Worm (Caenorhabditis elegans) whole organism, L4 larva: ENCODE measurements around the gene vha-11.

ENCODE experiments used
- F10B5.3 ChIP-seq: sonication (generic microtip); optimal IDR thresholded peaks from 2 replicates; lab custom pipeline; 2016; ENCODE audit warnings: mild to moderate bottlenecking, missing genetic modification characterization, missing compliant biosample characterization
- F26F4.8 ChIP-seq: fragments of 200-800 bp; sonication (Bioruptor generic); conservative IDR thresholded peaks from 2 replicates; pipeline ENCODE4 v1.3.6; 2022; ENCODE audit warnings: missing genetic modification characterization, missing compliant biosample characterization
- F44E2.7 ChIP-seq: fragments of 200-800 bp; sonication (Bioruptor generic); IDR thresholded peaks from 2 replicates; pipeline ENCODE4 v2.1.2; 2022; ENCODE audit warnings: missing genetic modification characterization, missing compliant biosample characterization
- T20F7.1 ChIP-seq: fragments of 200-800 bp; sonication (Bioruptor generic); optimal IDR thresholded peaks from 2 replicates; lab custom pipeline; 2018; ENCODE audit warnings: mild to moderate bottlenecking, missing genetic modification characterization, missing compliant biosample characterization
- T26A8.4 ChIP-seq: fragments of 200-800 bp; sonication (Bioruptor generic); IDR thresholded peaks from 2 replicates; pipeline ENCODE4 v1.3.6; 2022; ENCODE audit warnings: missing genetic modification characterization, missing compliant biosample characterization
- Y105C5A.15 ChIP-seq: fragments of 200-800 bp; sonication (Bioruptor generic); IDR thresholded peaks from 2 replicates; pipeline ENCODE4 v1.3.6; 2022; ENCODE audit warnings: missing genetic modification characterization, missing compliant biosample characterization
- Y5F2A.4 ChIP-seq: fragments of 200-800 bp; sonication (Bioruptor generic); optimal IDR thresholded peaks from 2 replicates; lab custom pipeline; 2018; ENCODE audit warnings: mild to moderate bottlenecking, missing genetic modification characterization, missing compliant biosample characterization
- Y75B8A.6 ChIP-seq: fragments of 200-800 bp; sonication (Bioruptor generic); IDR thresholded peaks from 2 replicates; pipeline ENCODE4 v1.3.6; 2022; ENCODE audit warnings: missing genetic modification reagents, missing genetic modification characterization, missing compliant biosample characterization
- aha-1 ChIP-seq: fragments of 150-350 bp; peaks from one replicate; lab custom pipeline; 2014; ENCODE audit warnings: missing biosample characterization, missing genetic modification characterization
- arid-1 ChIP-seq: fragments of 200-800 bp; sonication (Bioruptor generic); conservative IDR thresholded peaks from 2 replicates; pipeline ENCODE4 v1.3.6; 2022; ENCODE audit warnings: missing genetic modification reagents, missing genetic modification characterization, missing compliant biosample characterization
- attf-4 ChIP-seq: sonication (generic microtip); optimal IDR thresholded peaks from 3 replicates; lab custom pipeline; 2017; ENCODE audit warnings: missing biosample characterization, missing genetic modification characterization
- ceh-28 ChIP-seq: fragments of 150-350 bp; optimal IDR thresholded peaks from 2 replicates; lab custom pipeline; 2014; ENCODE audit warnings: missing biosample characterization, missing genetic modification reagents, missing genetic modification characterization
- ceh-62 ChIP-seq: sonication (generic microtip); optimal IDR thresholded peaks from 2 replicates; lab custom pipeline; 2017; ENCODE audit warnings: missing biosample characterization, missing genetic modification characterization
- ces-1 ChIP-seq: fragments of 150-350 bp; sonication (generic microtip); optimal IDR thresholded peaks from 4 replicates; lab custom pipeline; 2014; ENCODE audit warnings: missing biosample characterization, missing genetic modification reagents, missing genetic modification characterization
- duxl-1 ChIP-seq: sonication (generic microtip); optimal IDR thresholded peaks from 2 replicates; lab custom pipeline; 2016; ENCODE audit warnings: mild to moderate bottlenecking, missing genetic modification characterization, moderate library complexity, missing compliant biosample characterization; ENCODE audit not compliant: poor library complexity
- egl-43 ChIP-seq: fragments of 200-800 bp; sonication (Bioruptor generic); IDR thresholded peaks from 2 replicates; pipeline ENCODE4 v1.3.6; 2022; ENCODE audit warnings: missing genetic modification reagents, missing genetic modification characterization, missing compliant biosample characterization
- fos-1 ChIP-seq: fragments of 150-350 bp; optimal IDR thresholded peaks from 2 replicates; lab custom pipeline; 2014; ENCODE audit warnings: missing biosample characterization, missing genetic modification characterization
- gei-8 ChIP-seq: fragments of 200-800 bp; sonication (Bioruptor generic); optimal IDR thresholded peaks from 2 replicates; lab custom pipeline; 2018; ENCODE audit warnings: mild to moderate bottlenecking, missing genetic modification characterization, missing compliant biosample characterization
- hlh-30 ChIP-seq: sonication (generic microtip); optimal IDR thresholded peaks from 2 replicates; lab custom pipeline; 2017; ENCODE audit warnings: antibody characterized with exemption, mild to moderate bottlenecking, missing genetic modification characterization, missing compliant biosample characterization; ENCODE audit not compliant: insufficient read depth
- hmg-1.1 ChIP-seq: fragments of 200-800 bp; sonication (Bioruptor generic); IDR thresholded peaks from 2 replicates; pipeline ENCODE4 v1.3.6; 2022; ENCODE audit warnings: missing genetic modification reagents, missing genetic modification characterization, missing compliant biosample characterization
- jun-1 ChIP-seq: fragments of 150-350 bp; optimal IDR thresholded peaks from 2 replicates; lab custom pipeline; 2014; ENCODE audit warnings: missing biosample characterization, missing genetic modification reagents, missing genetic modification characterization
- lin-15B ChIP-seq: fragments of 150-350 bp; sonication (generic microtip); optimal IDR thresholded peaks from 3 replicates; lab custom pipeline; 2014; ENCODE audit warnings: missing biosample characterization, missing genetic modification characterization
- lin-29 ChIP-seq: fragments of 200-800 bp; sonication (Bioruptor generic); IDR thresholded peaks from 2 replicates; pipeline ENCODE4 v1.3.6; 2022; ENCODE audit warnings: missing genetic modification reagents, missing genetic modification characterization, missing compliant biosample characterization
- lin-38 ChIP-seq: fragments of 200-800 bp; sonication (Bioruptor generic); IDR thresholded peaks from 2 replicates; pipeline ENCODE4 v1.3.6; 2022; ENCODE audit warnings: missing genetic modification reagents, missing genetic modification characterization, missing compliant biosample characterization
- madf-9 ChIP-seq: fragments of 200-800 bp; sonication (Bioruptor generic); conservative IDR thresholded peaks from 2 replicates; pipeline ENCODE4 v1.3.6; 2022; ENCODE audit warnings: missing genetic modification reagents, missing genetic modification characterization, missing compliant biosample characterization
- mdt-29 ChIP-seq: fragments of 200-800 bp; sonication (Bioruptor generic); IDR thresholded peaks from 2 replicates; pipeline ENCODE4 v1.3.6; 2022; ENCODE audit warnings: missing genetic modification reagents, missing genetic modification characterization, missing compliant biosample characterization
- mep-1 ChIP-seq: fragments of 150-350 bp; sonication (generic microtip); optimal IDR thresholded peaks from 3 replicates; lab custom pipeline; 2014; ENCODE audit warnings: missing biosample characterization, missing genetic modification characterization
- mes-2 ChIP-seq: sonication (generic microtip); optimal IDR thresholded peaks from 2 replicates; lab custom pipeline; 2016; ENCODE audit warnings: missing genotype, mild to moderate bottlenecking, missing genetic modification characterization, missing compliant biosample characterization; ENCODE audit not compliant: poor library complexity, severe bottlenecking
- mxl-2 ChIP-seq: fragments of 200-800 bp; sonication (Bioruptor generic); conservative IDR thresholded peaks from 2 replicates; pipeline ENCODE4 v1.3.6; 2022; ENCODE audit warnings: missing genetic modification reagents, missing genetic modification characterization, missing compliant biosample characterization
- mxl-3 ChIP-seq: fragments of 200-800 bp; sonication (Bioruptor generic); optimal IDR thresholded peaks from 2 replicates; lab custom pipeline; 2018; ENCODE audit warnings: mild to moderate bottlenecking, missing genetic modification characterization, missing compliant biosample characterization
- nhr-10 ChIP-seq: fragments of 150-350 bp; optimal IDR thresholded peaks from 2 replicates; lab custom pipeline; 2014; ENCODE audit warnings: missing biosample characterization, missing genetic modification characterization
- nhr-111 ChIP-seq: fragments of 200-800 bp; sonication (Bioruptor generic); optimal IDR thresholded peaks from 2 replicates; lab custom pipeline; 2018; ENCODE audit warnings: mild to moderate bottlenecking, missing genetic modification characterization, missing compliant biosample characterization
- nhr-25 ChIP-seq: sonication (generic microtip); optimal IDR thresholded peaks from 2 replicates; lab custom pipeline; 2017; ENCODE audit warnings: missing genetic modification characterization, mild to moderate bottlenecking, missing compliant biosample characterization, antibody characterized with exemption, moderate library complexity, borderline replicate concordance; ENCODE audit not compliant: insufficient read depth
- nhr-76 ChIP-seq: fragments of 150-350 bp; optimal IDR thresholded peaks from 2 replicates; lab custom pipeline; 2014; ENCODE audit warnings: missing biosample characterization, missing genetic modification characterization
- pha-4 ChIP-seq, 2 experiments: fragments of 150-350 bp in 1 of 2; fragments of 200-800 bp in 1 of 2; sonication (Bioruptor generic) in 1 of 2; IDR thresholded peaks in 1 of 2; optimal IDR thresholded peaks in 1 of 2; 2 replicates each; pipeline versions ENCODE4 v1.3.6 to Lab custom; 2014 to 2022; ENCODE audit warnings: missing genetic modification characterization in 2 of 2, missing genetic modification reagents in 2 of 2, missing biosample characterization in 1 of 2, missing compliant biosample characterization in 1 of 2
- rbr-2 ChIP-seq: sonication (generic microtip); optimal IDR thresholded peaks from 2 replicates; lab custom pipeline; 2016; ENCODE audit warnings: missing genotype, missing genetic modification characterization, missing compliant biosample characterization
- sdz-12 ChIP-seq: fragments of 200-800 bp; sonication (Bioruptor generic); optimal IDR thresholded peaks from 2 replicates; lab custom pipeline; 2018; ENCODE audit warnings: mild to moderate bottlenecking, missing genetic modification characterization, missing compliant biosample characterization
- skn-1 ChIP-seq: fragments of 150-350 bp; optimal IDR thresholded peaks from 2 replicates; lab custom pipeline; 2014; ENCODE audit warnings: missing biosample characterization, missing genetic modification characterization
- snpc-1.2 ChIP-seq: fragments of 200-800 bp; sonication (Bioruptor generic); IDR thresholded peaks from 2 replicates; pipeline ENCODE4 v1.3.6; 2022; ENCODE audit warnings: missing genetic modification reagents, missing genetic modification characterization, missing compliant biosample characterization
- spr-1 ChIP-seq: sonication (generic microtip); optimal IDR thresholded peaks from 2 replicates; lab custom pipeline; 2016; ENCODE audit warnings: mild to moderate bottlenecking, missing genetic modification characterization, missing compliant biosample characterization
- tag-97 ChIP-seq: fragments of 200-800 bp; sonication (Bioruptor generic); IDR thresholded peaks from 2 replicates; pipeline ENCODE4 v1.3.6; 2022; ENCODE audit warnings: missing genetic modification characterization, missing compliant biosample characterization
- tra-1 ChIP-seq: fragments of 200-800 bp; sonication (Bioruptor generic); IDR thresholded peaks from 2 replicates; pipeline ENCODE4 v1.3.6; 2022; ENCODE audit warnings: missing genetic modification reagents, missing genetic modification characterization, missing compliant biosample characterization
- unc-62 ChIP-seq, 3 experiments: fragments of 150-350 bp in 1 of 3; sonication (generic microtip); optimal IDR thresholded peaks in 2 of 3; peaks in 1 of 3; 1 replicate in 1 of 3; 2 replicates in 2 of 3; lab custom pipeline; 2014 to 2017; ENCODE audit warnings: missing biosample characterization in 3 of 3, missing genetic modification characterization in 3 of 3, missing genetic modification reagents in 3 of 3, missing genotype in 1 of 3
- zfp-2 ChIP-seq: sonication (generic microtip); optimal IDR thresholded peaks from 2 replicates; lab custom pipeline; 2016; ENCODE audit warnings: mild to moderate bottlenecking, missing genetic modification characterization, missing compliant biosample characterization
- zfp-3 ChIP-seq: fragments of 200-800 bp; sonication (Bioruptor generic); conservative IDR thresholded peaks from 2 replicates; pipeline ENCODE4 v1.3.6; 2022; ENCODE audit warnings: missing genetic modification reagents, missing genetic modification characterization, missing compliant biosample characterization
- zip-11 ChIP-seq: fragments of 200-800 bp; sonication (Bioruptor generic); IDR thresholded peaks from 2 replicates; pipeline ENCODE4 v1.3.6; 2022; ENCODE audit warnings: missing genetic modification characterization, missing compliant biosample characterization
- ztf-11 ChIP-seq: fragments of 150-350 bp; optimal IDR thresholded peaks from 2 replicates; lab custom pipeline; 2014; ENCODE audit warnings: missing biosample characterization, missing genetic modification characterization
- ztf-7 ChIP-seq: fragments of 150-350 bp; optimal IDR thresholded peaks from 2 replicates; lab custom pipeline; 2014; ENCODE audit warnings: missing biosample characterization, missing genetic modification characterization

The vha-11 gene

ce11 chrIV:2320009-2320408 is 5.6 kb upstream of the vha-11 start:
- TF ChIP-seq ceh-28 (no peak), aha-1 (peak; percentile 92), jun-1 (tag; lab: Kevin White, UChicago) (no peak)
- TF ChIP-seq, all 104 proteins: peak for 1

DNA sequence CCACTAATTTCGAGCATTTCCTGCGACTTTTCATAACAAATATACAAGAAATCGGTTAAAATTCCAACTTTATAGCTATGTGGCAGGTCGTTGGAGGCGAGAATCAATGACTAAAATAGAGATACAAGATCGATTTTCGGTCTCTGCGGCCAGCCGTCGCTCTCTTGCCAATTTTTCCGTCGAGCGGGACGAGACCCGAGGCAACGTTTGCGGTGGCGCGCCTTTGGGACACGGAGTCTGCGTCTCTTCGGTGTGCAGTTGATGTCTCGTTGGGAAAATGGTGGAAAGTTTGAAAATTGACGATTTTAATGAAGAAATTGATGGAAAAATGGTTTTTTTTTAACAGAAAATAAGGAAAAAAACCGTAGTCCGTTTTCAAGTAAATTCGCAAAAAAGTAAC is 2.4 kb upstream of the vha-11 start:
- no peak for TF ChIP-seq ceh-28
- TF ChIP-seq madf-9: no peak
- TF ChIP-seq mxl-3: peak; percentile 83
- peak; percentile 22 for TF ChIP-seq nhr-10
- peak; percentile 53 for TF ChIP-seq mes-2
- no peak for TF ChIP-seq zfp-3 (GFP tag; lab: Robert Waterston, UW)
- TF ChIP-seq T20F7.1 (GFP tag; lab: Kevin White, UChicago): peak; percentile 43
- no peak for TF ChIP-seq ztf-11
- TF ChIP-seq ces-1 (GFP tag; lab: Kevin White, UChicago): no peak
- no peak for TF ChIP-seq unc-62 (GFP tag; optimal IDR thresholded peaks at IDR 0.05 in 1 of 2; lab: Kevin White, UChicago)
- no peak for TF ChIP-seq unc-62 (tag; optimal IDR thresholded peaks at IDR 0.05; lab: Kevin White, UChicago)
- no peak for TF ChIP-seq Y5F2A.4 (GFP tag; lab: Kevin White, UChicago)
- no peak for TF ChIP-seq F10B5.3
- no peak for TF ChIP-seq pha-4 (GFP tag; IDR thresholded peaks at IDR 0.05; lab: Robert Waterston, UW)
- TF ChIP-seq pha-4 (tag; optimal IDR thresholded peaks at IDR 0.05; lab: Kevin White, UChicago): no peak
- peak; percentile 78 for TF ChIP-seq mep-1 (tag; lab: Kevin White, UChicago)
- TF ChIP-seq F26F4.8: no peak
- no peak for TF ChIP-seq ztf-7
- TF ChIP-seq arid-1 (GFP tag; lab: Robert Waterston, UW): peak; percentile 70; the same call in 1 of the 2 replicates
- TF ChIP-seq lin-15B: no peak
- TF ChIP-seq tra-1: no peak
- no peak for TF ChIP-seq gei-8
- no peak for TF ChIP-seq fos-1 (tag; lab: Kevin White, UChicago)
- TF ChIP-seq lin-29 (GFP tag; lab: Robert Waterston, UW): no peak
- no peak for TF ChIP-seq ceh-62 (tag; lab: Kevin White, UChicago)
- no peak for TF ChIP-seq zfp-2 (tag; lab: Kevin White, UChicago)
- TF ChIP-seq aha-1: peak; percentile 84
- no peak for TF ChIP-seq nhr-25 (tag; lab: Kevin White, UChicago)
- 0 out of 2 replicates have a peak, but pooled peaks have one; percentile 38 for TF ChIP-seq mdt-29
- TF ChIP-seq rbr-2: peak; percentile 46
- no peak for TF ChIP-seq tag-97 (GFP tag; lab: Robert Waterston, UW)
- peak; percentile 58 for TF ChIP-seq hlh-30 (tag; lab: Kevin White, UChicago)
- TF ChIP-seq spr-1 (tag; lab: Kevin White, UChicago): no peak
- no peak for TF ChIP-seq egl-43
- no peak for TF ChIP-seq attf-4 (tag; lab: Kevin White, UChicago)
- no peak for TF ChIP-seq mxl-2 (GFP tag; lab: Robert Waterston, UW)
- no peak for TF ChIP-seq Y75B8A.6
- no peak for TF ChIP-seq nhr-76 (tag; lab: Kevin White, UChicago)
- peak; percentile 84 for TF ChIP-seq hmg-1.1
- no peak for TF ChIP-seq duxl-1 (tag; lab: Kevin White, UChicago)
- TF ChIP-seq Y105C5A.15 (GFP tag; lab: Robert Waterston, UW): no peak
- TF ChIP-seq sdz-12 (GFP tag; lab: Kevin White, UChicago): no peak
- TF ChIP-seq T26A8.4 (GFP tag; lab: Robert Waterston, UW): no peak; the same call in 1 of the 2 replicates
- TF ChIP-seq zip-11: no peak
- no peak for TF ChIP-seq skn-1 (tag; lab: Kevin White, UChicago)
- TF ChIP-seq F44E2.7 (GFP tag; lab: Robert Waterston, UW): no peak
- TF ChIP-seq nhr-111 (GFP tag; lab: Kevin White, UChicago): no peak
- TF ChIP-seq snpc-1.2 (GFP tag; lab: Robert Waterston, UW): no peak
- TF ChIP-seq lin-38 (GFP tag; lab: Robert Waterston, UW): peak; percentile 73
